Worm (Caenorhabditis elegans) whole organism, L3 larva: ENCODE results near the gene W02A2.8.

Experiments
- R02D3.7 ChIP-seq: fragments of 150-350 bp; optimal IDR thresholded peaks from 2 replicates; lab custom pipeline; 2014; ENCODE audit warnings: missing biosample characterization, missing genetic modification characterization
- elt-2 ChIP-seq: sonication (generic microtip); optimal IDR thresholded peaks from 2 replicates; lab custom pipeline; 2016; ENCODE audit warnings: missing genetic modification reagents, mild to moderate bottlenecking, missing genetic modification characterization, missing compliant biosample characterization
- elt-3 ChIP-seq, 3 experiments: fragments of 150-350 bp in 1 of 3; sonication (generic microtip) in 2 of 3; optimal IDR thresholded peaks; 2 replicates in 2 of 3; 4 replicates in 1 of 3; lab custom pipeline; 2014 to 2017; ENCODE audit warnings: missing biosample characterization in 3 of 3, missing genetic modification characterization in 3 of 3
- pha-4 ChIP-seq: fragments of 150-350 bp; optimal IDR thresholded peaks from 2 replicates; lab custom pipeline; 2014; ENCODE audit warnings: missing biosample characterization, missing genetic modification reagents, missing genetic modification characterization
- sea-2 ChIP-seq: fragments of 150-350 bp; sonication (generic microtip); optimal IDR thresholded peaks from 4 replicates; lab custom pipeline; 2014; ENCODE audit warnings: missing biosample characterization, missing genetic modification reagents, missing genetic modification characterization
- unc-62 ChIP-seq: fragments of 150-350 bp; sonication (generic microtip); optimal IDR thresholded peaks from 4 replicates; lab custom pipeline; 2014; ENCODE audit warnings: missing biosample characterization, missing genetic modification reagents, missing genetic modification characterization

ce11 chrIV:13313156-13313555 is 45.2 kb downstream of the W02A2.8 start:
- TF ChIP-seq elt-2 (tag; lab: Kevin White, UChicago) (peak; percentile 73), pha-4 (tag; lab: Kevin White, UChicago) (no peak), sea-2 (GFP tag; lab: Kevin White, UChicago) (no peak), unc-62 (GFP tag; lab: Kevin White, UChicago) (no peak), R02D3.7 (tag; lab: Kevin White, UChicago) (no peak), elt-3 (tag; optimal IDR thresholded peaks at IDR 0.05; lab: Kevin White, UChicago) (no peak)
